Fruit fly (Drosophila melanogaster): ENCODE results near the gene CG18858.

dm6 chr2L:20483603-20484002, 24.7 kb upstream of the CG18858 start:
- TF ChIP-seq pan (optimal IDR thresholded peaks at IDR 0.05) = no peak
- TF ChIP-seq psq (optimal IDR thresholded peaks at IDR 0.05) = no peak
- no peak for TF ChIP-seq CG8478 (optimal IDR thresholded peaks at IDR 0.05)
- no peak for TF ChIP-seq usp (GFP tag; optimal IDR thresholded peaks at IDR 0.05)
